Fruit fly (Drosophila melanogaster): Measurements from ENCODE around the gene CG13784.

DNA sequence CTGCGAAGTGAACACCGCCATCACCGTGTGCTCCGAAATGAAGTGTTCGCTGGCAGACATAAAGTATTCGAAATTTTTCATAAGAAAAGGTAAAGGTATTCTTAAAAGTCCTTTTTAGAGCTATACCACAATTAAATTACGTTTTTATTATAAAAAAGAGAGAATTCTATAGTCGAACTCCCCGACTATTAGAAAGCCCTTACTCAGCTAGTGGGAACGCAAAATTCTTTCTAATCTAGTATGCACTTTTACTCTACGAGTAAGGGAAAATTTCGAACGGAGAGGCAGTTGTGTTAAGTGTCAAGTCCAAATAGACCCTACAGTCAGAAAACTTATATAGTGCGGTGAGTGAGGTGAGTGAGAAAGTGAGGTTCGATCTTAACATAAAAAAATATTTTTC is 37.4 kb upstream of the CG13784 start, which contains the start of gene CG31909:
- TF ChIP-seq Dll (GFP tag; IDR thresholded peaks at IDR 0.05; ENCODE audit: partially characterized antibody) (no peak), CG34224 (GFP tag; IDR thresholded peaks at IDR 0.05; ENCODE audit: partially characterized antibody) (no peak), HmgZ (tag; optimal IDR thresholded peaks at IDR 0.05) (no peak), CG5245 (GFP tag; optimal IDR thresholded peaks at IDR 0.05) (no peak), CG9437 (GFP tag; optimal IDR thresholded peaks at IDR 0.05) (no peak), az2 (GFP tag; optimal IDR thresholded peaks at IDR 0.05) (no peak), CG15514 (GFP tag; optimal IDR thresholded peaks at IDR 0.05) (no peak), ara (GFP tag; IDR thresholded peaks at IDR 0.05) (no peak), CG18764 (GFP tag; optimal IDR thresholded peaks at IDR 0.05) (no peak), CG34376 (GFP tag; optimal IDR thresholded peaks at IDR 0.05) (no peak), D19A (tag; optimal IDR thresholded peaks at IDR 0.05) (no peak), CG13296 (GFP tag; optimal IDR thresholded peaks at IDR 0.05) (no peak), psq (GFP tag; optimal IDR thresholded peaks at IDR 0.05) (no peak)

Measured in whole organism, embryonic.